Worm (Caenorhabditis elegans) whole organism, midembryonic: ENCODE data around the gene C42D8.1.

Source experiments
- flt-1 ChIP-seq: fragments of 200-800 bp; sonication (Bioruptor generic); IDR thresholded peaks from 2 replicates; pipeline ENCODE4 v1.3.6; 2022; ENCODE audit warnings: missing genetic modification characterization, missing compliant biosample characterization
- ref-1 ChIP-seq: fragments of 200-800 bp; sonication (Bioruptor generic); conservative IDR thresholded peaks from 2 replicates; pipeline ENCODE4 v1.3.6; 2022; ENCODE audit warnings: missing genetic modification reagents, missing genetic modification characterization, missing compliant biosample characterization
- ztf-23 ChIP-seq: fragments of 200-800 bp; sonication (Bioruptor generic); IDR thresholded peaks from 2 replicates; pipeline ENCODE4 v1.3.6; 2022; ENCODE audit warnings: missing genetic modification reagents, missing genetic modification characterization, missing compliant biosample characterization

DNA sequence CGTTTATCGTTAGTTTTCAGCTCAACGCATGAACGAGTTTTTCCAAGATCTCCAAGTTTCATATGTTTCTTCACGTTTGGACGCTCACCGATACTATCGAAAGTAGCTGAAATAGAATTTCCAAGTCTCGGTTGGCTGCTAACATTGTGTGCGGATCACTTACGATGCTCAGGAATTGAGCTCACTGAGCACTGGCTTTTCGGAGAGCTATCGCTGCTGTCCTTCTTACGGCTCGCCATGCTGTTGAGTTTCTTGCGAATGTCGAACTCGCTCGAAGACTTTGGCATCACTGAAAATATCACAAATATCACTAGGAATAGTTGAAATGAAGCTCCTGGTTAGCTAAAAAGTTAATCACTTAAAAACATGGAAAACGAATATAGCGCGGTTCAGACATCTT lies 42.6 kb downstream of the C42D8.1 start:
- TF ChIP-seq flt-1 (GFP tag; lab: Robert Waterston, UW) (no peak), ref-1 (no peak), ztf-23 (no peak)
